Fruit fly (Drosophila melanogaster) whole organism, embryonic: ENCODE data around the gene Vps13D.

Experiments used
- Abd-B ChIP-seq: fragments of 200-800 bp; sonication (Bioruptor generic); optimal IDR thresholded peaks from 2 replicates; lab custom pipeline; 2018; ENCODE audit warnings: missing biosample characterization, mild to moderate bottlenecking, missing genetic modification characterization, moderate library complexity
- B-H2 ChIP-seq: fragments of 200-800 bp; sonication (Bioruptor generic); optimal IDR thresholded peaks from 2 replicates; lab custom pipeline; 2018; ENCODE audit warnings: missing biosample characterization, mild to moderate bottlenecking, missing genetic modification characterization
- Bdp1 ChIP-seq: fragments of 200-800 bp; sonication (Bioruptor generic); optimal IDR thresholded peaks from 3 replicates; lab custom pipeline; 2016; ENCODE audit warnings: missing biosample characterization, missing genetic modification characterization
- Blimp-1 ChIP-seq: fragments of 200-800 bp; sonication (Bioruptor generic); optimal IDR thresholded peaks from 3 replicates; lab custom pipeline; 2018; ENCODE audit warnings: missing biosample characterization, missing genetic modification characterization, mild to moderate bottlenecking, moderate library complexity, missing genetic modification reagents
- C15 ChIP-seq: fragments of 200-800 bp; sonication (Bioruptor generic); IDR thresholded peaks from 3 replicates; pipeline ENCODE4 v1.3.6; 2022; ENCODE audit warnings: missing biosample characterization, missing genetic modification characterization
- CG10274 ChIP-seq: fragments of 200-800 bp; sonication (Bioruptor generic); optimal IDR thresholded peaks from 3 replicates; lab custom pipeline; 2017; ENCODE audit warnings: missing biosample characterization, mild to moderate bottlenecking, missing genetic modification characterization
- CG11247 ChIP-seq: fragments of 200-800 bp; sonication (Bioruptor generic); IDR thresholded peaks from 2 replicates; pipeline ENCODE4 v1.3.6; 2022; ENCODE audit warnings: missing biosample characterization, missing genetic modification characterization
- CG1233 ChIP-seq: fragments of 200-800 bp; sonication (Bioruptor generic); optimal IDR thresholded peaks from 4 replicates; lab custom pipeline; 2018; ENCODE audit warnings: missing biosample characterization, mild to moderate bottlenecking, missing genetic modification characterization
- CG12391 ChIP-seq: fragments of 200-800 bp; sonication (Bioruptor generic); optimal IDR thresholded peaks from 3 replicates; lab custom pipeline; 2018; ENCODE audit warnings: missing biosample characterization, mild to moderate bottlenecking, missing genetic modification characterization, moderate library complexity
- CG14710 ChIP-seq: fragments of 200-800 bp; sonication (Bioruptor generic); optimal IDR thresholded peaks from 3 replicates; lab custom pipeline; 2019; ENCODE audit warnings: missing biosample characterization, mild to moderate bottlenecking, missing genetic modification characterization, moderate library complexity
- CG1647 ChIP-seq: fragments of 200-800 bp; sonication (Bioruptor generic); optimal IDR thresholded peaks from 3 replicates; lab custom pipeline; 2016; ENCODE audit warnings: missing biosample characterization, missing genetic modification characterization
- CG17359 ChIP-seq: fragments of 200-800 bp; sonication (Bioruptor generic); optimal IDR thresholded peaks from 3 replicates; lab custom pipeline; 2018; ENCODE audit warnings: missing biosample characterization, mild to moderate bottlenecking, missing genetic modification characterization, moderate library complexity
- CG17568 ChIP-seq: fragments of 200-800 bp; sonication (Bioruptor generic); optimal IDR thresholded peaks from 2 replicates; lab custom pipeline; 2018; ENCODE audit warnings: missing biosample characterization, mild to moderate bottlenecking, missing genetic modification characterization, moderate library complexity
- CG18599 ChIP-seq: fragments of 200-800 bp; sonication (Bioruptor generic); optimal IDR thresholded peaks from 3 replicates; lab custom pipeline; 2017; ENCODE audit warnings: missing biosample characterization, missing genetic modification characterization, mild to moderate bottlenecking, moderate library complexity, missing genetic modification reagents
- CG18764 ChIP-seq: fragments of 200-800 bp; sonication (Bioruptor generic); optimal IDR thresholded peaks from 3 replicates; lab custom pipeline; 2016; ENCODE audit warnings: missing biosample characterization, missing genetic modification characterization
- CG30020 ChIP-seq: fragments of 200-800 bp; optimal IDR thresholded peaks from 2 replicates; lab custom pipeline; 2019; ENCODE audit warnings: missing biosample characterization, mild to moderate bottlenecking, missing genetic modification characterization, moderate library complexity
- CG34224 ChIP-seq: fragments of 200-800 bp; sonication (Bioruptor generic); IDR thresholded peaks from 3 replicates; pipeline ENCODE4 v1.3.6; 2022; ENCODE audit warnings: missing biosample characterization, missing genetic modification characterization; ENCODE audit not compliant: partially characterized antibody
- CG34376 ChIP-seq: fragments of 200-800 bp; sonication (Bioruptor generic); optimal IDR thresholded peaks from 2 replicates; lab custom pipeline; 2018; ENCODE audit warnings: missing biosample characterization, mild to moderate bottlenecking, missing genetic modification characterization
- CG4820 ChIP-seq: fragments of 200-800 bp; sonication (Bioruptor generic); optimal IDR thresholded peaks from 3 replicates; lab custom pipeline; 2016; ENCODE audit warnings: missing biosample characterization, missing genetic modification characterization
- CG7271 ChIP-seq: fragments of 200-800 bp; sonication (Bioruptor generic); optimal IDR thresholded peaks from 2 replicates; lab custom pipeline; 2018; ENCODE audit warnings: missing biosample characterization, mild to moderate bottlenecking, missing genetic modification characterization, moderate library complexity
- CG7786 ChIP-seq: fragments of 200-800 bp; sonication (Bioruptor generic); optimal IDR thresholded peaks from 2 replicates; lab custom pipeline; 2016; ENCODE audit warnings: missing biosample characterization, missing genetic modification characterization
- CG8359 ChIP-seq: fragments of 200-800 bp; sonication (Bioruptor generic); optimal IDR thresholded peaks from 2 replicates; lab custom pipeline; 2017; ENCODE audit warnings: missing biosample characterization, mild to moderate bottlenecking, missing genetic modification characterization, borderline replicate concordance
- CHES-1-like ChIP-seq: fragments of 200-800 bp; sonication (Bioruptor generic); optimal IDR thresholded peaks from 2 replicates; lab custom pipeline; 2016; ENCODE audit warnings: missing biosample characterization, missing genetic modification characterization
- D19B ChIP-seq: fragments of 200-800 bp; sonication (Bioruptor generic); optimal IDR thresholded peaks from 2 replicates; lab custom pipeline; 2017; ENCODE audit warnings: missing biosample characterization, mild to moderate bottlenecking, missing genetic modification characterization
- Dll ChIP-seq: fragments of 200-800 bp; sonication (Bioruptor generic); IDR thresholded peaks from 4 replicates; pipeline ENCODE4 v1.3.6; 2022; ENCODE audit warnings: missing biosample characterization, missing genetic modification characterization; ENCODE audit not compliant: partially characterized antibody
- HHEX ChIP-seq: fragments of 200-800 bp; sonication (Bioruptor generic); optimal IDR thresholded peaks from 3 replicates; lab custom pipeline; 2017; ENCODE audit warnings: missing biosample characterization, mild to moderate bottlenecking, missing genetic modification characterization, missing genetic modification reagents
- HLH4C ChIP-seq: fragments of 200-800 bp; sonication (Bioruptor generic); IDR thresholded peaks from 3 replicates; pipeline ENCODE4 v1.3.6; 2022; ENCODE audit warnings: missing biosample characterization, missing genetic modification characterization; ENCODE audit not compliant: partially characterized antibody
- Hr39 ChIP-seq: fragments of >200 bp; optimal IDR thresholded peaks from 2 replicates; lab custom pipeline; 2017
- Mad ChIP-seq: fragments of 200-800 bp; sonication (Bioruptor generic); optimal IDR thresholded peaks from 2 replicates; lab custom pipeline; 2016; ENCODE audit warnings: missing biosample characterization, missing genetic modification characterization
- Neu2 ChIP-seq: fragments of 200-800 bp; sonication (Bioruptor generic); optimal IDR thresholded peaks from 3 replicates; lab custom pipeline; 2016; ENCODE audit warnings: missing biosample characterization, missing genetic modification characterization, borderline replicate concordance
- NfI ChIP-seq: fragments of 200-800 bp; sonication (Bioruptor generic); optimal IDR thresholded peaks from 3 replicates; lab custom pipeline; 2018; ENCODE audit warnings: missing biosample characterization, mild to moderate bottlenecking, missing genetic modification characterization, moderate library complexity
- Optix ChIP-seq: fragments of 200-800 bp; sonication (Bioruptor generic); IDR thresholded peaks from 3 replicates; pipeline ENCODE4 v1.3.6; 2022; ENCODE audit warnings: missing biosample characterization, missing genetic modification characterization
- Side ChIP-seq: fragments of 200-800 bp; sonication (Bioruptor generic); optimal IDR thresholded peaks from 2 replicates; lab custom pipeline; 2016; ENCODE audit warnings: missing biosample characterization, missing genetic modification characterization
- bsh ChIP-seq, 2 experiments: fragments of 200-800 bp; sonication (Bioruptor generic); optimal IDR thresholded peaks; 2 replicates each; lab custom pipeline; 2017 to 2018; ENCODE audit warnings: mild to moderate bottlenecking in 2 of 2, missing biosample characterization in 2 of 2, missing genetic modification characterization in 2 of 2, moderate library complexity in 1 of 2
- dan ChIP-seq: fragments of 200-800 bp; sonication (Bioruptor generic); IDR thresholded peaks from 2 replicates; pipeline ENCODE4 v1.3.6; 2022; ENCODE audit warnings: missing biosample characterization, missing genetic modification characterization
- danr ChIP-seq: fragments of 200-800 bp; sonication (Bioruptor generic); IDR thresholded peaks from 2 replicates; pipeline ENCODE4 v1.3.6; 2022; ENCODE audit warnings: missing biosample characterization, missing genetic modification characterization
- emc ChIP-seq: fragments of 200-800 bp; sonication (Bioruptor generic); optimal IDR thresholded peaks from 2 replicates; lab custom pipeline; 2016; ENCODE audit warnings: missing biosample characterization, missing genetic modification characterization
- gcm2 ChIP-seq: fragments of 200-800 bp; sonication (Bioruptor generic); optimal IDR thresholded peaks from 2 replicates; lab custom pipeline; 2016; ENCODE audit warnings: missing biosample characterization, missing genetic modification characterization
- gem ChIP-seq: fragments of 200-800 bp; sonication (Bioruptor generic); optimal IDR thresholded peaks from 2 replicates; lab custom pipeline; 2019; ENCODE audit warnings: missing biosample characterization, mild to moderate bottlenecking, missing genetic modification characterization, moderate library complexity
- mirr ChIP-seq: fragments of 200-800 bp; sonication (Bioruptor generic); optimal IDR thresholded peaks from 3 replicates; lab custom pipeline; 2018; ENCODE audit warnings: missing biosample characterization, mild to moderate bottlenecking, missing genetic modification characterization
- repo ChIP-seq: fragments of 200-800 bp; sonication (Bioruptor generic); optimal IDR thresholded peaks from 2 replicates; lab custom pipeline; 2016; ENCODE audit warnings: missing biosample characterization, missing genetic modification characterization
- rib ChIP-seq: fragments of 200-800 bp; sonication (Bioruptor generic); IDR thresholded peaks from 2 replicates; pipeline ENCODE4 v1.3.6; 2022; ENCODE audit warnings: missing biosample characterization, missing genetic modification characterization
- ro ChIP-seq: fragments of 200-800 bp; sonication (Bioruptor generic); IDR thresholded peaks from 2 replicates; pipeline ENCODE4 v1.3.6; 2022; ENCODE audit warnings: missing biosample characterization, missing genetic modification characterization
- salm ChIP-seq: fragments of 200-800 bp; sonication (Bioruptor generic); optimal IDR thresholded peaks from 2 replicates; lab custom pipeline; 2018; ENCODE audit warnings: missing biosample characterization, mild to moderate bottlenecking, missing genetic modification characterization
- sc ChIP-seq, 3 experiments: fragments of >200 bp in 2 of 3; fragments of 200-800 bp in 1 of 3; sonication (Bioruptor generic) in 1 of 3; optimal IDR thresholded peaks; 2 replicates in 2 of 3; 3 replicates in 1 of 3; lab custom pipeline; 2017; ENCODE audit warnings: mild to moderate bottlenecking in 1 of 3, missing biosample characterization in 1 of 3, missing genetic modification characterization in 1 of 3, missing genetic modification reagents in 1 of 3
- shn ChIP-seq: fragments of 200-800 bp; sonication (Bioruptor generic); optimal IDR thresholded peaks from 3 replicates; lab custom pipeline; 2016; ENCODE audit warnings: missing biosample characterization, missing genetic modification characterization
- tgo ChIP-seq: fragments of 200-800 bp; sonication (Bioruptor generic); IDR thresholded peaks from 3 replicates; pipeline ENCODE4 v1.3.6; 2022; ENCODE audit warnings: missing biosample characterization, missing genetic modification characterization
- tin ChIP-seq: fragments of 200-800 bp; sonication (Bioruptor generic); optimal IDR thresholded peaks from 3 replicates; lab custom pipeline; 2016; ENCODE audit warnings: missing biosample characterization, missing genetic modification characterization
- unc-4 ChIP-seq: fragments of 200-800 bp; sonication (Bioruptor generic); IDR thresholded peaks from 2 replicates; pipeline ENCODE4 v1.3.6; 2022; ENCODE audit warnings: missing biosample characterization, missing genetic modification characterization; ENCODE audit not compliant: partially characterized antibody
- usp ChIP-seq: fragments of >200 bp; optimal IDR thresholded peaks from 2 replicates; lab custom pipeline; 2017; ENCODE audit warnings: missing biosample characterization, missing genetic modification characterization
- zen2 ChIP-seq: fragments of 200-800 bp; sonication (Bioruptor generic); IDR thresholded peaks from 3 replicates; pipeline ENCODE4 v1.3.6; 2022; ENCODE audit warnings: missing biosample characterization, missing genetic modification characterization; ENCODE audit not compliant: partially characterized antibody

The Vps13D gene

dm6 chr3L:12725749-12726148, 29.1 kb upstream of the Vps13D start (continued):
- no peak for TF ChIP-seq CG17359 (tag; lab: Kevin White, UChicago)
- TF ChIP-seq Optix (GFP tag; lab: Robert Waterston, UW), result no peak
- TF ChIP-seq mirr, result no peak
- no peak for TF ChIP-seq sc (optimal IDR thresholded peaks at IDR 0.05; lab: Kevin White, UChicago)
- no peak for TF ChIP-seq sc (GFP tag; optimal IDR thresholded peaks at IDR 0.05; lab: Kevin White, UChicago)
- no peak for TF ChIP-seq salm
- TF ChIP-seq CG1647 (GFP tag; lab: Kevin White, UChicago), result no peak
- peak; percentile 12 for TF ChIP-seq Blimp-1 (GFP tag; lab: Kevin White, UChicago)
- TF ChIP-seq C15, result no peak
- peak; percentile 24 for TF ChIP-seq gem (tag; lab: Kevin White, UChicago)
- TF ChIP-seq CHES-1-like (GFP tag; lab: Kevin White, UChicago), result no peak
- no peak for TF ChIP-seq Dll (GFP tag; lab: Robert Waterston, UW)
- TF ChIP-seq CG10274 (GFP tag; lab: Kevin White, UChicago), result no peak
- no peak for TF ChIP-seq CG8359 (GFP tag; lab: Kevin White, UChicago)
- TF ChIP-seq repo (GFP tag; lab: Kevin White, UChicago), result no peak
- TF ChIP-seq CG14710, result peak; percentile 27
- no peak for TF ChIP-seq emc
- TF ChIP-seq CG30020 (tag; lab: Kevin White, UChicago), result no peak
- TF ChIP-seq Mad (GFP tag; lab: Kevin White, UChicago), result no peak
- TF ChIP-seq CG34376, result no peak
- TF ChIP-seq CG7786 (GFP tag; lab: Kevin White, UChicago), result no peak
- no peak for TF ChIP-seq Side (GFP tag; lab: Kevin White, UChicago)
- TF ChIP-seq bsh (GFP tag; optimal IDR thresholded peaks at IDR 0.05; lab: Kevin White, UChicago), result peak in 1 of 2 experiments; percentile 38
- no peak for TF ChIP-seq CG34224
- TF ChIP-seq CG11247 (GFP tag; lab: Robert Waterston, UW), result no peak
- TF ChIP-seq D19B, result no peak
- no peak for TF ChIP-seq zen2 (GFP tag; lab: Robert Waterston, UW)
- TF ChIP-seq CG12391 (tag; lab: Kevin White, UChicago), result peak; percentile 22
- no peak for TF ChIP-seq HLH4C (GFP tag; lab: Robert Waterston, UW)
- no peak for TF ChIP-seq NfI
- TF ChIP-seq dan (GFP tag; lab: Robert Waterston, UW), result no peak
- TF ChIP-seq shn (GFP tag; lab: Kevin White, UChicago), result no peak
- TF ChIP-seq unc-4 (GFP tag; lab: Robert Waterston, UW), result no peak
- no peak for TF ChIP-seq Abd-B (GFP tag; lab: Kevin White, UChicago)
- TF ChIP-seq HHEX (GFP tag; lab: Kevin White, UChicago), result no peak
- TF ChIP-seq Hr39, result no peak
- no peak for TF ChIP-seq Neu2 (GFP tag; lab: Kevin White, UChicago)
- TF ChIP-seq CG7271 (tag; lab: Kevin White, UChicago), result no peak
- TF ChIP-seq CG17568 (GFP tag; lab: Kevin White, UChicago), result no peak
- TF ChIP-seq CG18599 (GFP tag; lab: Kevin White, UChicago), result no peak
- no peak for TF ChIP-seq gcm2
- TF ChIP-seq tin, result peak; percentile 30
- TF ChIP-seq CG4820, result no peak
- no peak for TF ChIP-seq tgo (GFP tag; lab: Robert Waterston, UW)
- 0 out of 2 replicates have a peak, but pooled peaks have one; percentile 6 for TF ChIP-seq ro (GFP tag; lab: Robert Waterston, UW)
- TF ChIP-seq Bdp1 (GFP tag; lab: Kevin White, UChicago), result no peak
- no peak for TF ChIP-seq B-H2 (GFP tag; lab: Kevin White, UChicago)
- no peak for TF ChIP-seq CG18764 (GFP tag; lab: Kevin White, UChicago)
- peak; percentile 33 for TF ChIP-seq CG1233 (GFP tag; lab: Kevin White, UChicago)
- no peak for TF ChIP-seq rib
- no peak for TF ChIP-seq danr
- no peak for TF ChIP-seq usp
